Fruit fly (Drosophila melanogaster) whole organism, embryonic: ENCODE measurements around the gene UQCR-C1.

Experiments
- Antp ChIP-seq: fragments of 200-800 bp; sonication (Bioruptor generic); optimal IDR thresholded peaks from 3 replicates; lab custom pipeline; 2016; ENCODE audit warnings: missing biosample characterization, missing genetic modification characterization
- Asciz ChIP-seq: fragments of 200-800 bp; sonication (Bioruptor generic); optimal IDR thresholded peaks from 2 replicates; lab custom pipeline; 2017; ENCODE audit warnings: missing biosample characterization, mild to moderate bottlenecking, missing genetic modification characterization, missing genetic modification reagents
- Blimp-1 ChIP-seq: fragments of 200-800 bp; sonication (Bioruptor generic); optimal IDR thresholded peaks from 3 replicates; lab custom pipeline; 2018; ENCODE audit warnings: missing biosample characterization, missing genetic modification characterization, mild to moderate bottlenecking, moderate library complexity, missing genetic modification reagents
- CG12942 ChIP-seq: fragments of 200-800 bp; sonication (Bioruptor generic); optimal IDR thresholded peaks from 3 replicates; lab custom pipeline; 2016; ENCODE audit warnings: missing biosample characterization, missing genetic modification characterization
- CG13624 ChIP-seq: fragments of 200-800 bp; sonication (Bioruptor generic); optimal IDR thresholded peaks from 2 replicates; lab custom pipeline; 2016; ENCODE audit warnings: missing biosample characterization, missing genetic modification characterization
- CG15269 ChIP-seq: fragments of 200-800 bp; sonication (Bioruptor generic); optimal IDR thresholded peaks from 2 replicates; lab custom pipeline; 2018; ENCODE audit warnings: missing biosample characterization, mild to moderate bottlenecking, missing genetic modification characterization, moderate library complexity
- CG2889 ChIP-seq: fragments of 200-800 bp; sonication (Bioruptor generic); IDR thresholded peaks from 3 replicates; pipeline ENCODE4 v1.3.6; 2022; ENCODE audit warnings: missing biosample characterization, missing genetic modification characterization
- CG3163 ChIP-seq: fragments of 200-800 bp; sonication (Bioruptor generic); optimal IDR thresholded peaks from 3 replicates; lab custom pipeline; 2016; ENCODE audit warnings: missing biosample characterization, missing genetic modification characterization
- CG32532 ChIP-seq: fragments of 200-800 bp; sonication (Bioruptor generic); IDR thresholded peaks from 2 replicates; pipeline ENCODE4 v1.3.6; 2022; ENCODE audit warnings: missing biosample characterization, missing genetic modification characterization
- CG3281 ChIP-seq: fragments of 200-800 bp; sonication (Bioruptor generic); optimal IDR thresholded peaks from 3 replicates; lab custom pipeline; 2017; ENCODE audit warnings: missing biosample characterization, mild to moderate bottlenecking, missing genetic modification characterization
- CG3847 ChIP-seq: fragments of 200-800 bp; sonication (Bioruptor generic); IDR thresholded peaks from 2 replicates; pipeline ENCODE4 v1.3.6; 2022; ENCODE audit warnings: missing biosample characterization, missing genetic modification characterization
- CG4707 ChIP-seq: fragments of 200-800 bp; sonication (Bioruptor generic); optimal IDR thresholded peaks from 2 replicates; lab custom pipeline; 2018; ENCODE audit warnings: missing biosample characterization, mild to moderate bottlenecking, missing genetic modification characterization, moderate library complexity
- CG6272 ChIP-seq: fragments of 200-800 bp; sonication (Bioruptor generic); IDR thresholded peaks from 2 replicates; pipeline ENCODE4 v1.3.6; 2022; ENCODE audit warnings: missing biosample characterization, missing genetic modification characterization
- CG6791 ChIP-seq: fragments of 200-800 bp; sonication (Bioruptor generic); IDR thresholded peaks from 3 replicates; pipeline ENCODE4 v1.3.6; 2022; ENCODE audit warnings: missing biosample characterization, missing genetic modification characterization; ENCODE audit not compliant: partially characterized antibody
- CG6813 ChIP-seq: fragments of 200-800 bp; sonication (Bioruptor generic); optimal IDR thresholded peaks from 2 replicates; lab custom pipeline; 2017; ENCODE audit warnings: missing biosample characterization, missing genetic modification characterization, mild to moderate bottlenecking, moderate library complexity, missing genetic modification reagents
- CG6854 ChIP-seq: fragments of 200-800 bp; sonication (Bioruptor generic); optimal IDR thresholded peaks from 3 replicates; lab custom pipeline; 2017; ENCODE audit warnings: missing biosample characterization, mild to moderate bottlenecking, missing genetic modification characterization
- CG7786 ChIP-seq: fragments of 200-800 bp; sonication (Bioruptor generic); optimal IDR thresholded peaks from 2 replicates; lab custom pipeline; 2016; ENCODE audit warnings: missing biosample characterization, missing genetic modification characterization
- CG7839 ChIP-seq: fragments of 200-800 bp; sonication (Bioruptor generic); optimal IDR thresholded peaks from 3 replicates; lab custom pipeline; 2018; ENCODE audit warnings: missing biosample characterization, mild to moderate bottlenecking, missing genetic modification characterization, moderate library complexity
- D ChIP-seq, 2 experiments: fragments of 200-800 bp in 1 of 2; fragments of >200 bp in 1 of 2; sonication (Bioruptor generic) in 1 of 2; optimal IDR thresholded peaks; 2 replicates in 1 of 2; 3 replicates in 1 of 2; lab custom pipeline; 2017; ENCODE audit warnings: mild to moderate bottlenecking in 1 of 2, missing biosample characterization in 1 of 2, missing genetic modification characterization in 1 of 2, missing genetic modification reagents in 1 of 2
- Dbx ChIP-seq: fragments of 200-800 bp; sonication (Bioruptor generic); IDR thresholded peaks from 3 replicates; pipeline ENCODE4 v1.3.6; 2022; ENCODE audit warnings: missing biosample characterization, missing genetic modification characterization
- Eip74EF ChIP-seq, 2 experiments: fragments of 200-800 bp in 1 of 2; fragments of >200 bp in 1 of 2; sonication (Bioruptor generic) in 1 of 2; optimal IDR thresholded peaks; 2 replicates each; lab custom pipeline; 2017 to 2019; ENCODE audit warnings: missing biosample characterization in 2 of 2, missing genetic modification characterization in 2 of 2, mild to moderate bottlenecking in 1 of 2, moderate library complexity in 1 of 2
- H2.0 ChIP-seq: fragments of 200-800 bp; sonication (Bioruptor generic); IDR thresholded peaks from 2 replicates; pipeline ENCODE4 v1.3.6; 2022; ENCODE audit warnings: missing biosample characterization, missing genetic modification characterization
- HLH4C ChIP-seq: fragments of 200-800 bp; sonication (Bioruptor generic); IDR thresholded peaks from 3 replicates; pipeline ENCODE4 v1.3.6; 2022; ENCODE audit warnings: missing biosample characterization, missing genetic modification characterization; ENCODE audit not compliant: partially characterized antibody
- Hmr ChIP-seq: fragments of 200-800 bp; sonication (Bioruptor generic); optimal IDR thresholded peaks from 3 replicates; lab custom pipeline; 2017; ENCODE audit warnings: mild to moderate bottlenecking, missing biosample characterization, missing genetic modification reagents, missing genetic modification characterization
- Kr ChIP-seq: fragments of 200-800 bp; sonication (Bioruptor generic); optimal IDR thresholded peaks from 2 replicates; lab custom pipeline; 2017; ENCODE audit warnings: missing biosample characterization, mild to moderate bottlenecking, missing genetic modification characterization
- Mrtf ChIP-seq: fragments of 200-800 bp; sonication (Bioruptor generic); IDR thresholded peaks from 3 replicates; pipeline ENCODE4 v1.3.6; 2022; ENCODE audit warnings: missing biosample characterization, missing genetic modification characterization
- NC2α ChIP-seq: fragments of 200-800 bp; sonication (Bioruptor generic); optimal IDR thresholded peaks from 2 replicates; lab custom pipeline; 2016; ENCODE audit warnings: missing biosample characterization, missing genetic modification characterization
- NC2β ChIP-seq: fragments of 200-800 bp; sonication (Bioruptor generic); optimal IDR thresholded peaks from 2 replicates; lab custom pipeline; 2016; ENCODE audit warnings: missing biosample characterization, missing genetic modification characterization
- Neu2 ChIP-seq: fragments of 200-800 bp; sonication (Bioruptor generic); optimal IDR thresholded peaks from 3 replicates; lab custom pipeline; 2016; ENCODE audit warnings: missing biosample characterization, missing genetic modification characterization, borderline replicate concordance
- Oaz ChIP-seq: fragments of 200-800 bp; sonication (Bioruptor generic); IDR thresholded peaks from 2 replicates; pipeline ENCODE4 v1.3.6; 2022; ENCODE audit warnings: missing biosample characterization, missing genetic modification characterization
- Sin3A ChIP-seq: fragments of >200 bp; optimal IDR thresholded peaks from 2 replicates; lab custom pipeline; 2018
- Sox102F ChIP-seq: fragments of 200-800 bp; sonication (Bioruptor generic); optimal IDR thresholded peaks from 2 replicates; lab custom pipeline; 2018; ENCODE audit warnings: missing biosample characterization, mild to moderate bottlenecking, missing genetic modification characterization, moderate library complexity
- Spps ChIP-seq: fragments of 200-800 bp; sonication (Bioruptor generic); optimal IDR thresholded peaks from 2 replicates; lab custom pipeline; 2018; ENCODE audit warnings: missing biosample characterization, mild to moderate bottlenecking, missing genetic modification characterization
- bigmax ChIP-seq: fragments of 200-800 bp; sonication (Bioruptor generic); optimal IDR thresholded peaks from 2 replicates; lab custom pipeline; 2018; ENCODE audit warnings: missing biosample characterization, mild to moderate bottlenecking, missing genetic modification characterization
- chinmo ChIP-seq: fragments of 200-800 bp; sonication (Bioruptor generic); IDR thresholded peaks from 4 replicates; pipeline ENCODE4 v1.3.6; 2022; ENCODE audit warnings: missing biosample characterization, missing genetic modification characterization; ENCODE audit not compliant: partially characterized antibody
- da ChIP-seq: fragments of 200-800 bp; sonication (Bioruptor generic); optimal IDR thresholded peaks from 2 replicates; lab custom pipeline; 2016; ENCODE audit warnings: missing biosample characterization, missing genetic modification characterization
- dmrt99B ChIP-seq: fragments of 200-800 bp; sonication (Bioruptor generic); optimal IDR thresholded peaks from 2 replicates; lab custom pipeline; 2018; ENCODE audit warnings: missing biosample characterization, mild to moderate bottlenecking, missing genetic modification characterization, moderate library complexity
- ewg ChIP-seq: fragments of 200-800 bp; sonication (Bioruptor generic); optimal IDR thresholded peaks from 3 replicates; lab custom pipeline; 2017; ENCODE audit warnings: mild to moderate bottlenecking, missing biosample characterization, missing genetic modification reagents, missing genetic modification characterization
- fu2 ChIP-seq: fragments of 200-800 bp; sonication (Bioruptor generic); optimal IDR thresholded peaks from 2 replicates; lab custom pipeline; 2016; ENCODE audit warnings: missing biosample characterization, missing genetic modification characterization
- jing ChIP-seq: fragments of 200-800 bp; sonication (Bioruptor generic); optimal IDR thresholded peaks from 2 replicates; lab custom pipeline; 2018; ENCODE audit warnings: missing biosample characterization, mild to moderate bottlenecking, missing genetic modification characterization
- knrl ChIP-seq: fragments of 200-800 bp; sonication (Bioruptor generic); IDR thresholded peaks from 3 replicates; pipeline ENCODE4 v1.3.6; 2022; ENCODE audit warnings: missing biosample characterization, missing genetic modification characterization; ENCODE audit not compliant: partially characterized antibody
- lab ChIP-seq: fragments of 200-800 bp; sonication (Bioruptor generic); optimal IDR thresholded peaks from 3 replicates; lab custom pipeline; 2017; ENCODE audit warnings: missing biosample characterization, missing genetic modification characterization, mild to moderate bottlenecking, moderate library complexity, missing genetic modification reagents
- salm ChIP-seq: fragments of 200-800 bp; sonication (Bioruptor generic); optimal IDR thresholded peaks from 2 replicates; lab custom pipeline; 2018; ENCODE audit warnings: missing biosample characterization, mild to moderate bottlenecking, missing genetic modification characterization
- scrt ChIP-seq: fragments of 200-800 bp; sonication (Bioruptor generic); optimal IDR thresholded peaks from 2 replicates; lab custom pipeline; 2018; ENCODE audit warnings: missing biosample characterization, mild to moderate bottlenecking, missing genetic modification characterization, moderate library complexity
- sima ChIP-seq: fragments of 200-800 bp; sonication (Bioruptor generic); optimal IDR thresholded peaks from 2 replicates; lab custom pipeline; 2016; ENCODE audit warnings: missing biosample characterization, missing genetic modification characterization
- sqz ChIP-seq: fragments of 200-800 bp; sonication (Bioruptor generic); optimal IDR thresholded peaks from 3 replicates; lab custom pipeline; 2018; ENCODE audit warnings: missing biosample characterization, mild to moderate bottlenecking, missing genetic modification characterization
- sug ChIP-seq: fragments of 200-800 bp; optimal IDR thresholded peaks from 2 replicates; lab custom pipeline; 2019; ENCODE audit warnings: missing biosample characterization, mild to moderate bottlenecking, missing genetic modification characterization, moderate library complexity
- tio ChIP-seq: fragments of 200-800 bp; sonication (Bioruptor generic); optimal IDR thresholded peaks from 2 replicates; lab custom pipeline; 2017; ENCODE audit warnings: missing biosample characterization, missing genetic modification characterization, inconsistent platforms
- vvl ChIP-seq: fragments of 200-800 bp; sonication (Bioruptor generic); IDR thresholded peaks from 2 replicates; pipeline ENCODE4 v1.3.6; 2022; ENCODE audit warnings: missing biosample characterization, missing genetic modification characterization

The UQCR-C1 gene

dm6 chr3R:14912449-14912987 is 22.5 kb downstream of the UQCR-C1 start (continued):
- TF ChIP-seq lab (peak; percentile 67), CG6791 (GFP tag; lab: Robert Waterston, UW) (no peak), H2.0 (GFP tag; lab: Robert Waterston, UW) (no peak), sqz (GFP tag; lab: Kevin White, UChicago) (no peak), Blimp-1 (GFP tag; lab: Kevin White, UChicago) (peak; percentile 22), vvl (GFP tag; lab: Robert Waterston, UW) (no peak), CG3163 (no peak), CG6854 (GFP tag; lab: Kevin White, UChicago) (no peak), dmrt99B (tag; lab: Kevin White, UChicago) (peak; percentile 20), Spps (tag; lab: Kevin White, UChicago) (no peak), Neu2 (GFP tag; lab: Kevin White, UChicago) (no peak), ewg (GFP tag; lab: Kevin White, UChicago) (no peak), Sin3A (lab: Kevin White, UChicago) (no peak), knrl (GFP tag; lab: Robert Waterston, UW) (no peak), CG6813 (GFP tag; lab: Kevin White, UChicago) (no peak), CG3281 (GFP tag; lab: Kevin White, UChicago) (peak; percentile 31), CG7839 (tag; lab: Kevin White, UChicago) (no peak), fu2 (GFP tag; lab: Kevin White, UChicago) (no peak), CG32532 (GFP tag; lab: Robert Waterston, UW) (peak; percentile 39; the same call in 1 of the 2 replicates), D (optimal IDR thresholded peaks at IDR 0.05; lab: Kevin White, UChicago) (no peak), D (GFP tag; optimal IDR thresholded peaks at IDR 0.05; lab: Kevin White, UChicago) (no peak), CG13624 (GFP tag; lab: Kevin White, UChicago) (no peak), bigmax (GFP tag; lab: Kevin White, UChicago) (no peak), jing (GFP tag; lab: Kevin White, UChicago) (no peak), CG3847 (GFP tag; lab: Robert Waterston, UW) (no peak), salm (no peak), CG4707 (GFP tag; lab: Kevin White, UChicago) (no peak), scrt (peak; percentile 28), Mrtf (GFP tag; lab: Robert Waterston, UW) (0 out of 3 replicates have a peak, but pooled peaks have one; percentile 11), Asciz (GFP tag; lab: Kevin White, UChicago) (no peak), NC2β (GFP tag; lab: Kevin White, UChicago) (no peak), Oaz (GFP tag; lab: Robert Waterston, UW) (no peak), CG6272 (GFP tag; lab: Robert Waterston, UW) (no peak), CG7786 (GFP tag; lab: Kevin White, UChicago) (no peak), CG12942 (GFP tag; lab: Kevin White, UChicago) (no peak), Dbx (GFP tag; lab: Robert Waterston, UW) (peak; percentile 42; the same call in 1 of the 3 replicates), chinmo (GFP tag; lab: Robert Waterston, UW) (no peak), sug (tag; lab: Kevin White, UChicago) (no peak), tio (GFP tag; lab: Kevin White, UChicago) (no peak), Eip74EF (GFP tag; optimal IDR thresholded peaks at IDR 0.05; lab: Kevin White, UChicago) (no peak), Kr (GFP tag; lab: Kevin White, UChicago) (no peak), CG2889 (GFP tag; lab: Robert Waterston, UW) (no peak), NC2α (GFP tag; lab: Kevin White, UChicago) (no peak), da (GFP tag; lab: Kevin White, UChicago) (no peak), Hmr (GFP tag; lab: Kevin White, UChicago) (peak; percentile 12), Antp (GFP tag; lab: Kevin White, UChicago) (no peak), sima (GFP tag; lab: Kevin White, UChicago) (no peak), CG15269 (tag; lab: Kevin White, UChicago) (no peak), HLH4C (no peak), Sox102F (peak; percentile 6)
